Worm (Caenorhabditis elegans) whole organism, mixed stage, embryonic: Measurements from ENCODE around the gene K09H11.15.

Experiments used
- mep-1 ChIP-seq: fragments of 150-350 bp; optimal IDR thresholded peaks from 2 replicates; lab custom pipeline; 2017; ENCODE audit warnings: missing biosample characterization, missing genetic modification reagents, missing genetic modification characterization, inconsistent platforms
- nhr-28 ChIP-seq: fragments of 150-350 bp; optimal IDR thresholded peaks from 2 replicates; lab custom pipeline; 2014; ENCODE audit warnings: missing biosample characterization, missing genetic modification characterization
- tbx-8 ChIP-seq: fragments of 200-800 bp; sonication (Bioruptor generic); optimal IDR thresholded peaks from 2 replicates; lab custom pipeline; 2018; ENCODE audit warnings: mild to moderate bottlenecking, missing genetic modification characterization, moderate library complexity, missing compliant biosample characterization

DNA sequence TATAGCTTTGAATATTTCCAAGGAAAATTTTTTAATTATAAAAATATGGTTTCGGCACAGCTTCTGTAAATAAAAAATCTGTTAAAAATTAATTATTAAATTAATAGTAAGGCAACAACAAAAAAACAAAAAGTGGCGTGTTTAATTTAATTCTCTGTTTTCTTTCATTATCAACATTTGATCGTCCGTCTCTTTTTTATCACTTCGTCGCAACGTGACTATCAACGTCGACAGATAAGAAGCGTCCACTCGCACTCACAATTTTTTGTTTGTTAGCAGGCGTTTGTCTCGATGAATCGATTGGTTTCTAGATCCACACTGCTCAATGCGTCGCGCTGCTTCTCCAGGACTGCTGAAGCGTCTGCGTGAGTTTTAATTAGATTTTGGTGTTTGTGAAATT is 18.0 kb downstream of the K09H11.15 start, which contains the start of gene gcst-1:
- TF ChIP-seq tbx-8 (GFP tag; lab: Kevin White, UChicago) (no peak), nhr-28 (tag; lab: Kevin White, UChicago) (no peak), mep-1 (tag; lab: Kevin White, UChicago) (no peak)
